Fruit fly (Drosophila melanogaster) S2 (cell line): ENCODE results near the gene Psn.

Experiments used
- CG8478 ChIP-seq: fragments of >200 bp; optimal IDR thresholded peaks from 2 replicates; lab custom pipeline; 2018
- CTCF ChIP-seq, 2 experiments: fragments of >200 bp; optimal IDR thresholded peaks; 2 replicates each; lab custom pipeline; 2018

dm6 chr3L:20397770-20398169, 34.5 kb upstream of the Psn start:
- no peak for TF ChIP-seq CG8478 (lab: Kevin White, UChicago)
- TF ChIP-seq CTCF (optimal IDR thresholded peaks at IDR 0.05; lab: Kevin White, UChicago) = no peak
